Worm (Caenorhabditis elegans): ENCODE data around the gene tbck-1.

ce11 chrII:4793320-4793719 lies 35.0 kb upstream of the tbck-1 start:
- TF ChIP-seq ama-1 (optimal IDR thresholded peaks at IDR 0.05) (no peak), nhr-10 (tag; optimal IDR thresholded peaks at IDR 0.05) (no peak), nhr-237 (tag; optimal IDR thresholded peaks at IDR 0.05) (no peak), alr-1 (tag; optimal IDR thresholded peaks at IDR 0.05) (no peak), sma-9 (GFP tag; optimal IDR thresholded peaks at IDR 0.05) (no peak), sma-9 (tag; optimal IDR thresholded peaks at IDR 0.05) (no peak), nhr-6 (tag; optimal IDR thresholded peaks at IDR 0.05) (no peak), zag-1 (tag; optimal IDR thresholded peaks at IDR 0.05) (no peak), elt-1 (tag; optimal IDR thresholded peaks at IDR 0.05) (no peak), nhr-23 (tag; optimal IDR thresholded peaks at IDR 0.05) (no peak), nhr-12 (tag; optimal IDR thresholded peaks at IDR 0.05) (no peak), nhr-11 (tag; optimal IDR thresholded peaks at IDR 0.05) (no peak), skn-1 (tag; optimal IDR thresholded peaks at IDR 0.05) (no peak)
